Fruit fly (Drosophila melanogaster) whole organism, embryonic: Measurements from ENCODE around the gene upd1.
A peak's percentile ranks its signal among the peaks of the same experiment; 100 is the strongest.

Experiments
- Adf1 ChIP-seq: fragments of 200-800 bp; sonication (Bioruptor generic); IDR thresholded peaks from 2 replicates; pipeline ENCODE4 v1.3.6; 2022; ENCODE audit warnings: missing biosample characterization, missing genetic modification characterization
- Blimp-1 ChIP-seq: fragments of 200-800 bp; sonication (Bioruptor generic); optimal IDR thresholded peaks from 3 replicates; lab custom pipeline; 2018; ENCODE audit warnings: missing biosample characterization, missing genetic modification characterization, mild to moderate bottlenecking, moderate library complexity, missing genetic modification reagents
- BtbVII ChIP-seq: fragments of 200-800 bp; sonication (Bioruptor generic); optimal IDR thresholded peaks from 3 replicates; lab custom pipeline; 2017; ENCODE audit warnings: missing biosample characterization, mild to moderate bottlenecking, missing genetic modification characterization
- CG10543 ChIP-seq: fragments of 200-800 bp; sonication (Bioruptor generic); optimal IDR thresholded peaks from 3 replicates; lab custom pipeline; 2017; ENCODE audit warnings: missing biosample characterization, mild to moderate bottlenecking, missing genetic modification characterization, moderate library complexity
- CG11560 ChIP-seq: fragments of 200-800 bp; sonication (Bioruptor generic); IDR thresholded peaks from 3 replicates; pipeline ENCODE4 v1.3.6; 2022; ENCODE audit warnings: missing biosample characterization, missing genetic modification characterization
- CG12071 ChIP-seq: fragments of 200-800 bp; sonication (Bioruptor generic); optimal IDR thresholded peaks from 3 replicates; lab custom pipeline; 2018; ENCODE audit warnings: missing biosample characterization, mild to moderate bottlenecking, missing genetic modification characterization
- CG12155 ChIP-seq: fragments of 200-800 bp; sonication (Bioruptor generic); optimal IDR thresholded peaks from 3 replicates; lab custom pipeline; 2016; ENCODE audit warnings: missing biosample characterization, missing genetic modification characterization
- CG12299 ChIP-seq: fragments of 200-800 bp; sonication (Bioruptor generic); optimal IDR thresholded peaks from 2 replicates; lab custom pipeline; 2018; ENCODE audit warnings: missing biosample characterization, mild to moderate bottlenecking, missing genetic modification characterization
- CG12769 ChIP-seq: fragments of 200-800 bp; sonication (Bioruptor generic); optimal IDR thresholded peaks from 2 replicates; lab custom pipeline; 2019; ENCODE audit warnings: missing biosample characterization, mild to moderate bottlenecking, missing genetic modification characterization, moderate library complexity
- CG15073 ChIP-seq: fragments of 200-800 bp; sonication (Bioruptor generic); optimal IDR thresholded peaks from 2 replicates; lab custom pipeline; 2016; ENCODE audit warnings: missing biosample characterization, missing genetic modification characterization
- CG15696 ChIP-seq: fragments of 200-800 bp; sonication (Bioruptor generic); optimal IDR thresholded peaks from 2 replicates; lab custom pipeline; 2019; ENCODE audit warnings: missing biosample characterization, mild to moderate bottlenecking, missing genetic modification characterization, moderate library complexity
- CG2199 ChIP-seq: fragments of 200-800 bp; sonication (Bioruptor generic); IDR thresholded peaks from 3 replicates; pipeline ENCODE4 v1.3.6; 2022; ENCODE audit warnings: missing biosample characterization, missing genetic modification characterization
- CG30431 ChIP-seq: fragments of 200-800 bp; sonication (Bioruptor generic); optimal IDR thresholded peaks from 2 replicates; lab custom pipeline; 2017; ENCODE audit warnings: missing biosample characterization, missing genetic modification characterization
- CG3065 ChIP-seq: fragments of 200-800 bp; sonication (Bioruptor generic); optimal IDR thresholded peaks from 2 replicates; lab custom pipeline; 2016; ENCODE audit warnings: missing biosample characterization, missing genetic modification characterization
- CG32532 ChIP-seq: fragments of 200-800 bp; sonication (Bioruptor generic); IDR thresholded peaks from 2 replicates; pipeline ENCODE4 v1.3.6; 2022; ENCODE audit warnings: missing biosample characterization, missing genetic modification characterization
- CG34224 ChIP-seq: fragments of 200-800 bp; sonication (Bioruptor generic); IDR thresholded peaks from 3 replicates; pipeline ENCODE4 v1.3.6; 2022; ENCODE audit warnings: missing biosample characterization, missing genetic modification characterization; ENCODE audit not compliant: partially characterized antibody
- CG34376 ChIP-seq: fragments of 200-800 bp; sonication (Bioruptor generic); optimal IDR thresholded peaks from 2 replicates; lab custom pipeline; 2018; ENCODE audit warnings: missing biosample characterization, mild to moderate bottlenecking, missing genetic modification characterization
- CG4707 ChIP-seq: fragments of 200-800 bp; sonication (Bioruptor generic); optimal IDR thresholded peaks from 2 replicates; lab custom pipeline; 2018; ENCODE audit warnings: missing biosample characterization, mild to moderate bottlenecking, missing genetic modification characterization, moderate library complexity
- CG6683 ChIP-seq: fragments of 200-800 bp; sonication (Bioruptor generic); optimal IDR thresholded peaks from 2 replicates; lab custom pipeline; 2017; ENCODE audit warnings: missing biosample characterization, mild to moderate bottlenecking, missing genetic modification characterization, missing genetic modification reagents
- CG8944 ChIP-seq: fragments of 200-800 bp; sonication (Bioruptor generic); optimal IDR thresholded peaks from 3 replicates; lab custom pipeline; 2016; ENCODE audit warnings: missing biosample characterization, missing genetic modification characterization
- CG9932 ChIP-seq: fragments of 200-800 bp; sonication (Bioruptor generic); IDR thresholded peaks from 2 replicates; pipeline ENCODE4 v1.3.6; 2022; ENCODE audit warnings: missing biosample characterization, missing genetic modification characterization
- Dip3 ChIP-seq: fragments of 200-800 bp; sonication (Bioruptor generic); optimal IDR thresholded peaks from 3 replicates; lab custom pipeline; 2016; ENCODE audit warnings: missing biosample characterization, missing genetic modification characterization
- Ets65A ChIP-seq: fragments of 200-800 bp; sonication (Bioruptor generic); peaks from one replicate; lab custom pipeline; 2016; ENCODE audit warnings: missing biosample characterization, missing genetic modification characterization
- HmgZ ChIP-seq: fragments of 200-800 bp; sonication (Bioruptor generic); optimal IDR thresholded peaks from 2 replicates; lab custom pipeline; 2018; ENCODE audit warnings: missing biosample characterization, mild to moderate bottlenecking, missing genetic modification characterization
- Jarid2 ChIP-seq: fragments of 200-800 bp; sonication (Bioruptor generic); optimal IDR thresholded peaks from 3 replicates; lab custom pipeline; 2017; ENCODE audit warnings: mild to moderate bottlenecking, missing biosample characterization, missing genetic modification reagents, missing genetic modification characterization
- Med ChIP-seq: fragments of 200-800 bp; sonication (Bioruptor generic); peaks from one replicate; lab custom pipeline; 2016; ENCODE audit warnings: missing biosample characterization, missing genetic modification characterization, mild to moderate bottlenecking, inconsistent platforms, moderate library complexity
- Nf-YC ChIP-seq: fragments of 200-800 bp; optimal IDR thresholded peaks from 3 replicates; lab custom pipeline; 2019; ENCODE audit warnings: missing biosample characterization, mild to moderate bottlenecking, missing genetic modification characterization, moderate library complexity
- Pdp1 ChIP-seq, 2 experiments: fragments of 200-800 bp; sonication (Bioruptor generic); optimal IDR thresholded peaks; 3 replicates each; lab custom pipeline; 2016; ENCODE audit warnings: missing biosample characterization in 2 of 2, missing genetic modification characterization in 2 of 2, mild to moderate bottlenecking in 1 of 2, moderate library complexity in 1 of 2
- Rfx ChIP-seq: fragments of 200-800 bp; sonication (Bioruptor generic); IDR thresholded peaks from 2 replicates; pipeline ENCODE4 v1.3.6; 2022; ENCODE audit warnings: missing biosample characterization, missing genetic modification characterization
- Scr ChIP-seq: fragments of 200-800 bp; sonication (Bioruptor generic); IDR thresholded peaks from 2 replicates; pipeline ENCODE4 v1.3.6; 2022; ENCODE audit warnings: missing biosample characterization, missing genetic modification characterization; ENCODE audit not compliant: partially characterized antibody
- Six4 ChIP-seq: fragments of 200-800 bp; sonication (Bioruptor generic); optimal IDR thresholded peaks from 2 replicates; lab custom pipeline; 2016; ENCODE audit warnings: missing biosample characterization, missing genetic modification characterization
- Sox100B ChIP-seq: fragments of 200-800 bp; sonication (Bioruptor generic); optimal IDR thresholded peaks from 3 replicates; lab custom pipeline; 2018; ENCODE audit warnings: missing biosample characterization, mild to moderate bottlenecking, missing genetic modification characterization
- Trl ChIP-seq, 3 experiments: fragments of >200 bp in 2 of 3; fragments of 200-800 bp in 1 of 3; sonication (Bioruptor generic) in 1 of 3; optimal IDR thresholded peaks; 2 replicates in 1 of 3; 3 replicates in 2 of 3; lab custom pipeline; 2016 to 2017; ENCODE audit warnings: missing biosample characterization in 1 of 3, missing genetic modification characterization in 1 of 3
- cg ChIP-seq: fragments of 200-800 bp; sonication (Bioruptor generic); optimal IDR thresholded peaks from 3 replicates; lab custom pipeline; 2019; ENCODE audit warnings: missing biosample characterization, mild to moderate bottlenecking, missing genetic modification characterization, moderate library complexity
- ci ChIP-seq: fragments of 200-800 bp; sonication (Bioruptor generic); IDR thresholded peaks from 3 replicates; pipeline ENCODE4 v1.3.6; 2022; ENCODE audit warnings: missing biosample characterization, missing genetic modification characterization
- crol ChIP-seq: fragments of 200-800 bp; sonication (Bioruptor generic); IDR thresholded peaks from 2 replicates; pipeline ENCODE4 v1.3.6; 2022; ENCODE audit warnings: missing biosample characterization, missing genetic modification characterization
- exex ChIP-seq: fragments of 200-800 bp; sonication (Bioruptor generic); optimal IDR thresholded peaks from 4 replicates; lab custom pipeline; 2018; ENCODE audit warnings: missing biosample characterization, mild to moderate bottlenecking, missing genetic modification characterization, moderate library complexity
- fd102C ChIP-seq: fragments of 200-800 bp; sonication (Bioruptor generic); optimal IDR thresholded peaks from 2 replicates; lab custom pipeline; 2018; ENCODE audit warnings: missing biosample characterization, mild to moderate bottlenecking, missing genetic modification characterization, moderate library complexity
- ftz-f1 ChIP-seq: fragments of 200-800 bp; sonication (Bioruptor generic); optimal IDR thresholded peaks from 2 replicates; lab custom pipeline; 2016; ENCODE audit warnings: missing biosample characterization, missing genetic modification characterization
- ind ChIP-seq: fragments of 200-800 bp; sonication (Bioruptor generic); optimal IDR thresholded peaks from 3 replicates; lab custom pipeline; 2016; ENCODE audit warnings: missing biosample characterization, missing genetic modification characterization
- mirr ChIP-seq: fragments of 200-800 bp; sonication (Bioruptor generic); optimal IDR thresholded peaks from 3 replicates; lab custom pipeline; 2018; ENCODE audit warnings: missing biosample characterization, mild to moderate bottlenecking, missing genetic modification characterization
- pan ChIP-seq, 4 experiments: fragments of >200 bp in 3 of 4; fragments of 200-800 bp in 1 of 4; sonication (Bioruptor generic) in 1 of 4; optimal IDR thresholded peaks in 3 of 4; IDR thresholded peaks in 1 of 4; 2 replicates each; pipeline versions ENCODE4 v1.3.6 to Lab custom; 2017 to 2022; ENCODE audit warnings: missing biosample characterization in 2 of 4, missing genetic modification characterization in 2 of 4, mixed read lengths in 1 of 4
- sens ChIP-seq: fragments of 200-800 bp; sonication (Bioruptor generic); peaks from one replicate; lab custom pipeline; 2016; ENCODE audit warnings: missing biosample characterization, missing genetic modification characterization
- shn ChIP-seq: fragments of 200-800 bp; sonication (Bioruptor generic); optimal IDR thresholded peaks from 3 replicates; lab custom pipeline; 2016; ENCODE audit warnings: missing biosample characterization, missing genetic modification characterization
- sna ChIP-seq: fragments of 200-800 bp; sonication (Bioruptor generic); IDR thresholded peaks from 2 replicates; pipeline ENCODE4 v1.3.6; 2022; ENCODE audit warnings: missing biosample characterization, missing genetic modification characterization; ENCODE audit not compliant: partially characterized antibody
- stc ChIP-seq: fragments of 200-800 bp; sonication (Bioruptor generic); IDR thresholded peaks from 2 replicates; pipeline ENCODE4 v1.3.6; 2022; ENCODE audit warnings: missing biosample characterization, missing genetic modification characterization
- unc-4 ChIP-seq: fragments of 200-800 bp; sonication (Bioruptor generic); IDR thresholded peaks from 2 replicates; pipeline ENCODE4 v1.3.6; 2022; ENCODE audit warnings: missing biosample characterization, missing genetic modification characterization; ENCODE audit not compliant: partially characterized antibody
- yki ChIP-seq: fragments of >200 bp; optimal IDR thresholded peaks from 3 replicates; lab custom pipeline; 2018
- zfh1 ChIP-seq: fragments of 200-800 bp; sonication (Bioruptor generic); IDR thresholded peaks from 3 replicates; pipeline ENCODE4 v1.3.6; 2022; ENCODE audit warnings: missing biosample characterization, missing genetic modification characterization

The upd1 gene

dm6 chrX:18282381-18282813 lies 26.7 kb downstream of the upd1 start (continued):
- peak; percentile 99 for TF ChIP-seq crol
- peak; percentile 49; the same call in 2 of the 3 replicates for TF ChIP-seq CG34224 (GFP tag; lab: Robert Waterston, UW)
- peak; percentile 44 for TF ChIP-seq BtbVII
- no peak for TF ChIP-seq CG4707
- no peak for TF ChIP-seq CG30431 (GFP tag; lab: Kevin White, UChicago)
- peak; percentile 80 for TF ChIP-seq CG12155 (GFP tag; lab: Kevin White, UChicago)
- peak; percentile 83 for TF ChIP-seq ftz-f1 (GFP tag; lab: Kevin White, UChicago)
- TF ChIP-seq HmgZ (tag; lab: Kevin White, UChicago) = peak; percentile 29
- peak; percentile 83 for TF ChIP-seq Adf1
- no peak for TF ChIP-seq CG12071 (GFP tag; lab: Kevin White, UChicago)
- TF ChIP-seq zfh1 (GFP tag; lab: Robert Waterston, UW) = no peak
- peak; percentile 32; the same call in 1 of the 2 replicates for TF ChIP-seq CG32532 (GFP tag; lab: Robert Waterston, UW)
- no peak for TF ChIP-seq CG12299 (tag; lab: Kevin White, UChicago)
- peak; percentile 43 for TF ChIP-seq CG34376 (GFP tag; lab: Kevin White, UChicago)
- TF ChIP-seq Blimp-1 (GFP tag; lab: Kevin White, UChicago) = peak; percentile 97
- TF ChIP-seq sens = peak; percentile 59
- no peak for TF ChIP-seq CG6683 (GFP tag; lab: Kevin White, UChicago)
- no peak for TF ChIP-seq CG9932
- TF ChIP-seq CG10543 (GFP tag; lab: Kevin White, UChicago) = peak; percentile 81
- TF ChIP-seq CG3065 = no peak
- TF ChIP-seq cg = peak; percentile 58
- TF ChIP-seq sna = peak; percentile 33; the same call in 1 of the 2 replicates
- no peak for TF ChIP-seq Six4
- peak; percentile 20 for TF ChIP-seq Ets65A
- peak; percentile 24 for TF ChIP-seq Jarid2
- peak; percentile 78 for TF ChIP-seq Nf-YC (tag; lab: Kevin White, UChicago)
- peak; percentile 85 for TF ChIP-seq CG12769
- no peak for TF ChIP-seq CG15696 (tag; lab: Kevin White, UChicago)
- TF ChIP-seq unc-4 (GFP tag; lab: Robert Waterston, UW) = 0 out of 2 replicates have a peak, but pooled peaks have one; percentile 24
- TF ChIP-seq Med = peak; percentile 82
- TF ChIP-seq CG15073 (GFP tag; lab: Kevin White, UChicago) = no peak
- no peak for TF ChIP-seq ind (GFP tag; lab: Kevin White, UChicago)
- TF ChIP-seq Dip3 (GFP tag; lab: Kevin White, UChicago) = no peak
- TF ChIP-seq fd102C (GFP tag; lab: Kevin White, UChicago) = no peak
- TF ChIP-seq stc (GFP tag; lab: Robert Waterston, UW) = no peak
- peak; percentile 39 for TF ChIP-seq yki (lab: Kevin White, UChicago)
- TF ChIP-seq Rfx (GFP tag; lab: Robert Waterston, UW) = no peak
- peak; percentile 81 for TF ChIP-seq mirr (GFP tag; lab: Kevin White, UChicago)
- TF ChIP-seq CG11560 = no peak
- peak in 1 of 2 experiments; percentile 20 for TF ChIP-seq Pdp1 (GFP tag; optimal IDR thresholded peaks at IDR 0.05; lab: Kevin White, UChicago)
- TF ChIP-seq CG8944 (GFP tag; lab: Kevin White, UChicago) = no peak
- peak; percentile 59 to 65 for TF ChIP-seq Trl (optimal IDR thresholded peaks at IDR 0.05; lab: Kevin White, UChicago)
- TF ChIP-seq Trl (GFP tag; optimal IDR thresholded peaks at IDR 0.05; lab: Kevin White, UChicago) = no peak
- TF ChIP-seq CG2199 = 0 out of 3 replicates have a peak, but pooled peaks have one; percentile 47
- TF ChIP-seq exex (tag; lab: Kevin White, UChicago) = peak; percentile 67
- TF ChIP-seq pan (optimal IDR thresholded peaks at IDR 0.05; lab: Kevin White, UChicago) = no peak
- peak in 1 of 2 experiments; percentile 50 for TF ChIP-seq pan (GFP tag; optimal IDR thresholded peaks at IDR 0.05 in 1 of 2, IDR thresholded peaks at IDR 0.05 in 1 of 2)
- peak; percentile 27; the same call in 1 of the 2 replicates for TF ChIP-seq Scr (GFP tag; lab: Robert Waterston, UW)
- TF ChIP-seq shn (GFP tag; lab: Kevin White, UChicago) = peak; percentile 97
- TF ChIP-seq Sox100B (GFP tag; lab: Kevin White, UChicago) = no peak
- TF ChIP-seq ci (GFP tag; lab: Robert Waterston, UW) = 0 out of 3 replicates have a peak, but pooled peaks have one; percentile 29
